Worm (Caenorhabditis elegans): ENCODE data around the gene C37C3.12.

C37C3.12 gene

DNA sequence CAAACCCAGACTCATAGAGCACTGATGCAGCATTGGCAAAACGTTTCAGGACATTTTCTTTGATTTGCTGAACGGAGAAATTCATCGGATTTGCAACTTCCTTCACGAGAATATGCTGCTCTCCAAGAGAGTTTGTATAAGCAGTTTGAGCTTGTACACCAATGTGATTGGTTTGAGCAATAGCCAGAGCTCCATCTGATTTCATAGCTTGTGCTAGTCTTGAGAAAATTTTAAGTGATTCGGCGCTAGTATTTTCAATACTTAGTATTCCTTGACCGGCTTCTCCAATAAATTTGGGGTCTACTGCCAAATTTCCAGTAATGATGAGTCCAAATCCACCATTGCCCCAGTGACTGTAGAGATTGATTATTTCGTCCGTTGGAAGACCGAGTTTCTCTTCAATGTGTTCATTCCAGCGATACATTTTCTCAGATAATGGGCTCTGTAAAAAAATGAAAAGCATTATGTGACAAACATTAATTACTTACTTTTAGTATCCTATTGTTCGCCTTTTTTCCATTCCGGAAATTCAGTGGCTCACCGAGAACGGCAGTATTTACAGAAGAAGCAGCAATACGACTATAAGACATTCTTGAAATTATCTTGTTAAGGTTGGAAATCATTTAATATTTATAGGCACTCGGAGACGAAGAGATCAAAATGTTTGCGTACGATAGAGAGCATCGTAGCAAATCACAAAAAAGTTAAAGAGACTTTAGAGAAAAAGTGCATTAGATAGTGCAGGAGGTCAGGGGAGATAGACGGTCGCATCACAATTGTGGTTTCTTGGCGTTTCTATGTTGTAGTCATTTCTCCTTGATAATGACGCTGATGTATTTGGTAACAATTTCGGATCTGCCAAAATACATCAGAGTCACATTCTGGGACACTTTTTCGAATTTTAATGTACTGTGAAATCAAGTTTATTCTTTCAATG, 29.8 kb downstream of the C37C3.12 start, which contains the start of gene ZK742.3:
Gene ZK742.3, minus strand, starts transcription at position 593 of the 937 bp plus-strand sequence.
- TF ChIP-seq F49E8.2 (tag; optimal IDR thresholded peaks at IDR 0.05; ENCODE audit: insufficient read depth) (no peak), snpc-1.3 (tag; optimal IDR thresholded peaks at IDR 0.05; ENCODE audit: insufficient read depth) (no peak), nhr-80 (tag; optimal IDR thresholded peaks at IDR 0.05) (peak; percentile 63), attf-5 (GFP tag; optimal IDR thresholded peaks at IDR 0.05) (peak; percentile 6), cebp-1 (GFP tag; IDR thresholded peaks at IDR 0.05) (no peak), cebp-1 (tag; optimal IDR thresholded peaks at IDR 0.05) (peak; percentile 4), nhr-90 (tag; optimal IDR thresholded peaks at IDR 0.05) (no peak), efl-1 (GFP tag; optimal IDR thresholded peaks at IDR 0.05) (no peak), F37B4.10 (GFP tag; IDR thresholded peaks at IDR 0.05) (no peak), zfh-2 (GFP tag; conservative IDR thresholded peaks at IDR 0.05) (no peak), lin-26 (GFP tag; IDR thresholded peaks at IDR 0.05) (0 out of 2 replicates have a peak, but pooled peaks have one; percentile 20)

DNA sequence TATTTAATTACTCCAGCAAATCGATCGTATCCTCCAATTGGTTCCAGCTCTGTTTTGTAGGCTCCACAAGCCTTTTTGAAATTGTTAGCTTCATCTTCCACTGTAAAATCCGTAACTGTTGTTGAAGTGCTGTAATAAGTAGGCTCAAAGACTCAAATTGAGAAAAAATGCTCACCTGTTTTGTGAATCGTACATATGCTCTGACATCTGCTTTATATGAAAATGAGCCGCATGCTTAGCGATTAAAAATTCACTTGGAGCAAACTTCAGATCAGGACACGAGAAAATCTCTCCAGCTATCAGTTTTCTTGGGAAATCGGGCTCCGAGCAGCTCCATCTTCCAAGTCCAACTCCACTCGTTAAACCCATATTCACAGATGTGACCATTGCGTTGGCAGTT, 30.9 kb downstream of the C37C3.12 start:
- no peak for TF ChIP-seq hmg-1.2 (GFP tag; IDR thresholded peaks at IDR 0.05)
- TF ChIP-seq athp-1 (tag; optimal IDR thresholded peaks at IDR 0.05): no peak
- TF ChIP-seq madf-6 (GFP tag; IDR thresholded peaks at IDR 0.05): 0 out of 2 replicates have a peak, but pooled peaks have one; percentile 15

DNA sequence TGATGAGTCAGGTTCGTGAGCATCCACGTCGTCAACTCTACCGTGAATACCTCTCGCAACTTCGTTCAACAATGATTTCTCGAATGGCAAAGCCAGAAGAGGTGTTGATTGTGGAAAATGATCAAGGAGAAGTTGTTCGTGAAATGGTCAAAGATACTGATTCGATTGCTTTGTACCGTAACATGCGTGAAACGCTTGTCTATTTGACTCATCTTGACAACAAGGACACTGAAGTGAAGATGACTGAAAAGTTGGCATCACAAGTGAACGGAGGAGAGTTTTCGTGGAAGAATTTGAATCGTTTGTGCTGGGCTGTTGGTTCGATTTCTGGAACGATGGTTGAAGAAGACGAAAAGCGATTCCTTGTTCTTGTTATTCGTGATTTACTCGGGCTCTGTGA, 32.8 kb downstream of the C37C3.12 start:
- TF ChIP-seq ets-4 (GFP tag; optimal IDR thresholded peaks at IDR 0.05): no peak
- TF ChIP-seq F23B12.7 (tag; optimal IDR thresholded peaks at IDR 0.05; ENCODE audit: insufficient read depth): no peak
- no peak for TF ChIP-seq Y67H2A.10 (GFP tag; conservative IDR thresholded peaks at IDR 0.05)

DNA sequence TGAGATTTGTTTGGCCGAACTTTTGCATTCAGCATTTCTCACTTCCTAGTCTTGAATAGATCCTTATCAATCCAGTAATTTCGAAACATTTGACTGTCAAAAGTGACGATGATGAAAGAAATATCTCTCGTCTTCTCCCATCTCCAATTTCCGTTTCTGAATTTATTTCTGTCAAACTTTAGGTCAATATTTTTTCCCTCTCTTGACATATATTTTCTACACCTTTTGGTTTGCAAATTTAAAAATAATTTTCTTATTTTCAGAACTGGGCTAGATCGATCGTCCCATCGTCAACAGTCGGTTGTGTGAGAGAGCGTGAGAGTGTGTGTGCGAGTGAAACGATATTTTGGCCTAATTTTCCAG, 34.6 kb downstream of the C37C3.12 start, which contains the start of gene xpo-1:
Gene xpo-1, plus strand, starts transcription at position 264 of the 363 bp plus-strand sequence.
- TF ChIP-seq F37B4.10 (GFP tag; IDR thresholded peaks at IDR 0.05) (0 out of 2 replicates have a peak, but pooled peaks have one; percentile 33), cebp-1 (GFP tag; IDR thresholded peaks at IDR 0.05) (no peak), cebp-1 (tag; optimal IDR thresholded peaks at IDR 0.05) (peak; percentile 47), madf-6 (GFP tag; IDR thresholded peaks at IDR 0.05) (no peak), ceh-79 (tag; optimal IDR thresholded peaks at IDR 0.05) (no peak)

DNA sequence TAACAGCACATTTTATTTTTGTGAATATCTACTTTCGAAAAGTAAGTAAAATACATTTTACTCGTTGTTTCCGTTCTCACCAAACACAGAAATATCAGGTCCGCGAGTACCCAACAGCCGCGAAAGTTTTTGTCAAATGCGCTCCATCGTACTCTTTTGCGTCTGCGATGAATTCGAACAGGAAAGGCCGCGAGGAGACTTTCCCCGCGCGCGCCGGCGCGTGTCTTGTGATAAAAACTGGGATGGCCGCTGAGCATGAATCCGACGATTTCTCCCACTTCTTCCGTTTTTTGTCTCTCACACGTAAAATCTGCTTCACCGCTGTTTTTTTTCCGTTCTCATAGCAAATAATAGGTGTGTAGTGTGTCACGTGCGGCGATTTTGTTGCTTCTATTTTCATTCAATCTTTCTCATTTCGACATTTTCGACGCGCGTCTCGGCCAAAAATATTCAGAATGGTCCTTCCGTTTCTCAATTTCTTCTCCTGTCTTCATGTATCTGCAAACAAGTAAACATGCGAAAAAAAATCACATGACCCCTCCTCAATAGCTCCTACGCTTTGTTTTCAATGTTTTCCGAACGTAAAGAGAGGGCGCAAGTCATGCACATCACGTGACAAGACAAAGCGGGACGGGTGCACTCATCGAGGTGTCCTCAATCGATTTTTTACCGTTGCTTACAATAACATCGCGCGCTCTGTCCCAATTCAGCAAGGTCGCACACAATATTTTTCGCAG, 35.2 kb downstream of the C37C3.12 start, which contains the start of gene uvs-1:
Gene uvs-1, minus strand, starts transcription at position 145 of the 737 bp plus-strand sequence.
- no peak for TF ChIP-seq gei-17 (GFP tag; optimal IDR thresholded peaks at IDR 0.05)
- no peak for TF ChIP-seq nfya-2 (GFP tag; IDR thresholded peaks at IDR 0.05)
- TF ChIP-seq mes-4 (tag; optimal IDR thresholded peaks at IDR 0.05): no peak
- TF ChIP-seq T26A5.8 (tag; optimal IDR thresholded peaks at IDR 0.05): no peak
- TF ChIP-seq ceh-27 (GFP tag; optimal IDR thresholded peaks at IDR 0.05): peak; percentile 51
- TF ChIP-seq attf-6 (GFP tag; IDR thresholded peaks at IDR 0.05): peak; percentile 52; the same call in 1 of the 2 replicates
- TF ChIP-seq ztf-3 (GFP tag; optimal IDR thresholded peaks at IDR 0.05): no peak
- no peak for TF ChIP-seq snpc-1.3 (tag; optimal IDR thresholded peaks at IDR 0.05; ENCODE audit: insufficient read depth)
- TF ChIP-seq ceh-91 (GFP tag; IDR thresholded peaks at IDR 0.05): peak; percentile 71
- TF ChIP-seq madf-6 (GFP tag; IDR thresholded peaks at IDR 0.05): peak; percentile 93
- TF ChIP-seq hmg-1.2 (GFP tag; IDR thresholded peaks at IDR 0.05): peak; percentile 37
- no peak for TF ChIP-seq attf-3 (GFP tag; conservative IDR thresholded peaks at IDR 0.05)
- no peak for TF ChIP-seq sptf-2 (GFP tag; optimal IDR thresholded peaks at IDR 0.05)
- TF ChIP-seq lin-40 (tag; optimal IDR thresholded peaks at IDR 0.05): no peak
- TF ChIP-seq ztf-28 (GFP tag; IDR thresholded peaks at IDR 0.05): no peak
- TF ChIP-seq B0261.1 (tag; optimal IDR thresholded peaks at IDR 0.05): no peak
- peak; percentile 89 for TF ChIP-seq efl-1 (GFP tag; optimal IDR thresholded peaks at IDR 0.05)
- TF ChIP-seq lin-35 (GFP tag; optimal IDR thresholded peaks at IDR 0.05): peak in 1 of 3 experiments; percentile 38
- no peak for TF ChIP-seq F39B2.1 (GFP tag; IDR thresholded peaks at IDR 0.05)
- TF ChIP-seq Y53G8AR.9 (GFP tag; conservative IDR thresholded peaks at IDR 0.05): no peak
- no peak for TF ChIP-seq pha-4 (tag; optimal IDR thresholded peaks at IDR 0.05)
- no peak for TF ChIP-seq nhr-179 (tag; optimal IDR thresholded peaks at IDR 0.05)
- no peak for TF ChIP-seq bed-2 (GFP tag; IDR thresholded peaks at IDR 0.05)

Measured in whole organism, young adult.